Worm (Caenorhabditis elegans) whole organism, young adult: ENCODE results near the gene egli-1.

Experiments
- B0336.3 ChIP-seq: fragments of 200-800 bp; sonication (Bioruptor generic); IDR thresholded peaks from 2 replicates; pipeline ENCODE4 v1.3.6; 2022; ENCODE audit warnings: missing genetic modification characterization, missing compliant biosample characterization
- F10E7.11 ChIP-seq: sonication (generic microtip); optimal IDR thresholded peaks from 2 replicates; lab custom pipeline; 2017; ENCODE audit warnings: mild to moderate bottlenecking, missing genetic modification characterization, moderate library complexity, missing compliant biosample characterization
- F33H1.4 ChIP-seq: fragments of 200-800 bp; sonication (Bioruptor generic); IDR thresholded peaks from 2 replicates; pipeline ENCODE4 v1.3.6; 2022; ENCODE audit warnings: missing genetic modification reagents, missing genetic modification characterization, missing compliant biosample characterization
- F49E8.2 ChIP-seq: sonication (generic microtip); optimal IDR thresholded peaks from 3 replicates; lab custom pipeline; 2017; ENCODE audit warnings: missing genetic modification characterization, mild to moderate bottlenecking, missing compliant biosample characterization, antibody characterized with exemption, moderate library complexity; ENCODE audit not compliant: insufficient read depth
- F55B11.4 ChIP-seq: sonication (generic microtip); optimal IDR thresholded peaks from 2 replicates; lab custom pipeline; 2016; ENCODE audit warnings: missing compliant biosample characterization, missing genetic modification characterization, borderline replicate concordance; ENCODE audit not compliant: insufficient read depth
- K11D2.4 ChIP-seq: fragments of 200-800 bp; sonication (Bioruptor generic); IDR thresholded peaks from 2 replicates; pipeline ENCODE4 v1.3.6; 2022; ENCODE audit warnings: missing genetic modification reagents, missing genetic modification characterization, missing compliant biosample characterization
- T07F8.4 ChIP-seq: sonication (generic microtip); optimal IDR thresholded peaks from 2 replicates; lab custom pipeline; 2016; ENCODE audit warnings: mild to moderate bottlenecking, missing genetic modification characterization, moderate library complexity, missing compliant biosample characterization
- Y56A3A.18 ChIP-seq: fragments of 200-800 bp; sonication (Bioruptor generic); IDR thresholded peaks from 2 replicates; pipeline ENCODE4 v1.3.6; 2022; ENCODE audit warnings: missing genetic modification reagents, missing genetic modification characterization, missing compliant biosample characterization
- aptf-3 ChIP-seq: fragments of 200-800 bp; sonication (Bioruptor generic); IDR thresholded peaks from 2 replicates; pipeline ENCODE4 v1.3.6; 2022; ENCODE audit warnings: missing genetic modification characterization, missing compliant biosample characterization
- attf-6 ChIP-seq: fragments of 200-800 bp; sonication (Bioruptor generic); IDR thresholded peaks from 2 replicates; pipeline ENCODE4 v1.3.6; 2022; ENCODE audit warnings: missing genetic modification reagents, missing genetic modification characterization, missing compliant biosample characterization
- bed-1 ChIP-seq: fragments of 200-800 bp; sonication (Bioruptor generic); IDR thresholded peaks from 2 replicates; pipeline ENCODE4 v1.3.6; 2022; ENCODE audit warnings: missing genetic modification reagents, missing genetic modification characterization, missing compliant biosample characterization
- bed-2 ChIP-seq: fragments of 200-800 bp; sonication (Bioruptor generic); IDR thresholded peaks from 2 replicates; pipeline ENCODE4 v1.3.6; 2022; ENCODE audit warnings: missing genetic modification reagents, missing genetic modification characterization, missing compliant biosample characterization
- cebp-2 ChIP-seq: fragments of 200-800 bp; sonication (Bioruptor generic); IDR thresholded peaks from 2 replicates; pipeline ENCODE4 v1.3.6; 2022; ENCODE audit warnings: missing genetic modification characterization, missing compliant biosample characterization
- ceh-100 ChIP-seq: fragments of 200-800 bp; sonication (Bioruptor generic); IDR thresholded peaks from 2 replicates; pipeline ENCODE4 v1.3.6; 2022; ENCODE audit warnings: missing genetic modification reagents, missing genetic modification characterization, missing compliant biosample characterization
- ceh-58 ChIP-seq: fragments of 200-800 bp; sonication (Bioruptor generic); IDR thresholded peaks from 2 replicates; pipeline ENCODE4 v1.3.6; 2022; ENCODE audit warnings: missing genetic modification characterization, missing compliant biosample characterization
- ceh-91 ChIP-seq: fragments of 200-800 bp; sonication (Bioruptor generic); IDR thresholded peaks from 2 replicates; pipeline ENCODE4 v1.3.6; 2022; ENCODE audit warnings: missing genetic modification reagents, missing genetic modification characterization, missing compliant biosample characterization
- chd-7 ChIP-seq: sonication (generic microtip); optimal IDR thresholded peaks from 2 replicates; lab custom pipeline; 2016; ENCODE audit warnings: mild to moderate bottlenecking, missing genetic modification characterization, moderate library complexity, missing compliant biosample characterization
- die-1 ChIP-seq: sonication (generic microtip); optimal IDR thresholded peaks from 2 replicates; lab custom pipeline; 2016; ENCODE audit warnings: missing genotype, mild to moderate bottlenecking, missing genetic modification characterization, missing compliant biosample characterization
- dpl-1 ChIP-seq: fragments of 150-350 bp; optimal IDR thresholded peaks from 2 replicates; lab custom pipeline; 2014; ENCODE audit warnings: missing biosample characterization, missing genetic modification reagents, missing genetic modification characterization
- efl-1 ChIP-seq: fragments of 150-350 bp; optimal IDR thresholded peaks from 2 replicates; lab custom pipeline; 2014; ENCODE audit warnings: missing biosample characterization, missing genetic modification reagents, missing genetic modification characterization
- egrh-3 ChIP-seq: fragments of 200-800 bp; sonication (Bioruptor generic); IDR thresholded peaks from 2 replicates; pipeline ENCODE4 v1.3.6; 2022; ENCODE audit warnings: missing genetic modification reagents, missing genetic modification characterization, missing compliant biosample characterization
- ekl-4 ChIP-seq: fragments of 200-800 bp; sonication (Bioruptor generic); IDR thresholded peaks from 2 replicates; pipeline ENCODE4 v1.3.6; 2022; ENCODE audit warnings: missing genetic modification reagents, missing genetic modification characterization, missing compliant biosample characterization
- hlh-26 ChIP-seq: fragments of 200-800 bp; sonication (Bioruptor generic); conservative IDR thresholded peaks from 2 replicates; pipeline ENCODE4 v1.3.6; 2022; ENCODE audit warnings: missing genetic modification reagents, missing genetic modification characterization, missing compliant biosample characterization
- hmg-1.2 ChIP-seq: fragments of 200-800 bp; sonication (Bioruptor generic); IDR thresholded peaks from 2 replicates; pipeline ENCODE4 v1.3.6; 2022; ENCODE audit warnings: missing genetic modification reagents, missing genetic modification characterization, missing compliant biosample characterization
- hmg-20 ChIP-seq: fragments of 200-800 bp; sonication (Bioruptor generic); IDR thresholded peaks from 2 replicates; pipeline ENCODE4 v1.3.6; 2022; ENCODE audit warnings: missing genetic modification reagents, missing genetic modification characterization, missing compliant biosample characterization
- lin-26 ChIP-seq: fragments of 200-800 bp; sonication (Bioruptor generic); IDR thresholded peaks from 2 replicates; pipeline ENCODE4 v1.3.6; 2022; ENCODE audit warnings: missing genetic modification reagents, missing genetic modification characterization, missing compliant biosample characterization
- lir-1 ChIP-seq: fragments of 200-800 bp; sonication (Bioruptor generic); conservative IDR thresholded peaks from 2 replicates; pipeline ENCODE4 v1.3.6; 2022; ENCODE audit warnings: missing genetic modification reagents, missing genetic modification characterization, missing compliant biosample characterization
- lsy-27 ChIP-seq: sonication (generic microtip); optimal IDR thresholded peaks from 2 replicates; lab custom pipeline; 2017; ENCODE audit warnings: missing genetic modification characterization, mild to moderate bottlenecking, missing compliant biosample characterization, antibody characterized with exemption, missing genotype, borderline replicate concordance; ENCODE audit not compliant: insufficient read depth
- madf-10 ChIP-seq: sonication (generic microtip); optimal IDR thresholded peaks from 2 replicates; lab custom pipeline; 2016; ENCODE audit warnings: mild to moderate bottlenecking, missing genetic modification characterization, missing compliant biosample characterization
- madf-3 ChIP-seq: fragments of 200-800 bp; sonication (Bioruptor generic); IDR thresholded peaks from 2 replicates; pipeline ENCODE4 v1.3.6; 2022; ENCODE audit warnings: missing genetic modification reagents, missing genetic modification characterization, missing compliant biosample characterization
- madf-6 ChIP-seq: fragments of 200-800 bp; sonication (Bioruptor generic); IDR thresholded peaks from 2 replicates; pipeline ENCODE4 v1.3.6; 2022; ENCODE audit warnings: missing genetic modification reagents, missing genetic modification characterization, missing compliant biosample characterization
- madf-8 ChIP-seq: fragments of 200-800 bp; sonication (Bioruptor generic); conservative IDR thresholded peaks from 2 replicates; pipeline ENCODE4 v1.3.6; 2022; ENCODE audit warnings: missing genetic modification reagents, missing genetic modification characterization, missing compliant biosample characterization
- mes-4 ChIP-seq: sonication (generic microtip); optimal IDR thresholded peaks from 2 replicates; lab custom pipeline; 2016; ENCODE audit warnings: missing genotype, missing genetic modification characterization, missing compliant biosample characterization
- nfyb-1 ChIP-seq: fragments of 200-800 bp; sonication (Bioruptor generic); IDR thresholded peaks from 2 replicates; pipeline ENCODE4 v1.3.6; 2022; ENCODE audit warnings: missing genetic modification reagents, missing genetic modification characterization, missing compliant biosample characterization
- nhr-27 ChIP-seq: fragments of 200-800 bp; sonication (Bioruptor generic); optimal IDR thresholded peaks from 2 replicates; lab custom pipeline; 2018; ENCODE audit warnings: mild to moderate bottlenecking, missing genetic modification characterization, moderate library complexity, missing compliant biosample characterization
- rcor-1 ChIP-seq: fragments of 200-800 bp; sonication (Bioruptor generic); IDR thresholded peaks from 2 replicates; pipeline ENCODE4 v1.3.6; 2022; ENCODE audit warnings: missing genetic modification reagents, missing genetic modification characterization, missing compliant biosample characterization
- sptf-2 ChIP-seq: fragments of 200-800 bp; sonication (Bioruptor generic); optimal IDR thresholded peaks from 2 replicates; lab custom pipeline; 2018; ENCODE audit warnings: mild to moderate bottlenecking, missing genetic modification characterization, missing compliant biosample characterization
- tbx-9 ChIP-seq: sonication (generic microtip); optimal IDR thresholded peaks from 2 replicates; lab custom pipeline; 2016; ENCODE audit warnings: borderline replicate concordance, missing genetic modification characterization, inconsistent platforms, missing compliant biosample characterization
- xnd-1 ChIP-seq: sonication (generic microtip); optimal IDR thresholded peaks from 2 replicates; lab custom pipeline; 2016; ENCODE audit warnings: missing genotype, missing genetic modification reagents, missing genetic modification characterization, missing compliant biosample characterization
- ztf-25 ChIP-seq: fragments of 200-800 bp; sonication (Bioruptor generic); IDR thresholded peaks from 2 replicates; pipeline ENCODE4 v1.3.6; 2022; ENCODE audit warnings: missing genetic modification reagents, missing genetic modification characterization, missing compliant biosample characterization
- ztf-3 ChIP-seq: fragments of 200-800 bp; sonication (Bioruptor generic); optimal IDR thresholded peaks from 2 replicates; lab custom pipeline; 2018; ENCODE audit warnings: mild to moderate bottlenecking, missing genetic modification characterization, missing compliant biosample characterization

Gene egli-1

DNA sequence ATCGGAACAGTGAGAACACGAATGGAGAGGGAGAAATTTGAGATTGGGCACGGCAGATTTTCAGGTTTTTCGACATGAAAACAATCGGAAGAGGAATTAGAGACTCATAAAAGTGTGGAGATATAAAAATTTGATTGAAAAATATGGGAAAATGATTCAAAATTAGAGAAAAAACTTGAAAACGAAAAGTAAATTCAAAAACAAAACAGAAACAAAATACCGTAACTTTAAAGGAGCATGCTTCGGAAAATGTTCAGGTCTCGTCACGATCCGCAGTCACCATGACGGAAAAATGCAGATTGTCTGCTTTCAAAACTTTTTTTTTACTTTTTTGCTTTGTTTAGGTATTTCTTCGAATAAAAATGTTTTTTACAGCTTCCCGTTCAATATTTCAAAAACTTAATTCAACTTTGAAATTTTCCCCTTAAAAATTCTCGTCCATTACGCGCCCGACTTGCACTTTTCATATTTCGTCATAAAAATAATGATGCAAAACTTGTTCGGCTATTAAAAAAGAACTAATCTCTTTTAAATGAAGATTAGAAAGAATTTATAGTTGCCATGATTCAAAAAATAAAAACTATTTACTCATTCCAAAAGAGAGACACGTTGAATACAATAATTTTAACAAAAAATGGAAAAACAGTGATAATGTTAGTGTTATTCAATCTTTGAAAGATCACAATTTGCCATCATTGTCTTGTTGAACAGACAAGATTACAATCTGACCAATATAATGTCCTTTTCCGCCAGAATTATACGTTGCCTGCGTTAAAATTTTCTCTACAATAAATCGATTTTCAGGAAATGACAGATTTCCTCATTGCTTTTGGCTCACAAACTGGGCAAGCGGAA is 38.4 kb upstream of the egli-1 start, which contains the start of gene mtrr-1 (continued):
- TF ChIP-seq F49E8.2 (peak; percentile 46), hmg-1.2 (GFP tag; lab: Robert Waterston, UW) (no peak), madf-3 (GFP tag; lab: Robert Waterston, UW) (peak; percentile 57; the same call in 1 of the 2 replicates), lin-26 (GFP tag; lab: Robert Waterston, UW) (peak; percentile 49), K11D2.4 (GFP tag; lab: Robert Waterston, UW) (no peak), T07F8.4 (tag; lab: Kevin White, UChicago) (no peak), F55B11.4 (tag; lab: Kevin White, UChicago) (no peak), die-1 (no peak), ceh-100 (GFP tag; lab: Robert Waterston, UW) (no peak), sptf-2 (GFP tag; lab: Kevin White, UChicago) (no peak), xnd-1 (tag; lab: Kevin White, UChicago) (peak; percentile 62), B0336.3 (GFP tag; lab: Robert Waterston, UW) (no peak), Y56A3A.18 (no peak), cebp-2 (GFP tag; lab: Robert Waterston, UW) (no peak), ekl-4 (0 out of 2 replicates have a peak, but pooled peaks have one; percentile 18), tbx-9 (tag; lab: Kevin White, UChicago) (no peak), ztf-3 (GFP tag; lab: Kevin White, UChicago) (no peak), nhr-27 (no peak), mes-4 (tag; lab: Kevin White, UChicago) (no peak), aptf-3 (GFP tag; lab: Robert Waterston, UW) (no peak), hlh-26 (no peak), ztf-25 (GFP tag; lab: Robert Waterston, UW) (no peak), rcor-1 (GFP tag; lab: Robert Waterston, UW) (no peak), hmg-20 (no peak), ceh-58 (GFP tag; lab: Robert Waterston, UW) (no peak), nfyb-1 (no peak), bed-1 (GFP tag; lab: Robert Waterston, UW) (no peak), chd-7 (no peak), lsy-27 (tag; lab: Kevin White, UChicago) (no peak), F10E7.11 (tag; lab: Kevin White, UChicago) (no peak), lir-1 (GFP tag; lab: Robert Waterston, UW) (peak; percentile 5; the same call in 1 of the 2 replicates), attf-6 (GFP tag; lab: Robert Waterston, UW) (no peak)

DNA sequence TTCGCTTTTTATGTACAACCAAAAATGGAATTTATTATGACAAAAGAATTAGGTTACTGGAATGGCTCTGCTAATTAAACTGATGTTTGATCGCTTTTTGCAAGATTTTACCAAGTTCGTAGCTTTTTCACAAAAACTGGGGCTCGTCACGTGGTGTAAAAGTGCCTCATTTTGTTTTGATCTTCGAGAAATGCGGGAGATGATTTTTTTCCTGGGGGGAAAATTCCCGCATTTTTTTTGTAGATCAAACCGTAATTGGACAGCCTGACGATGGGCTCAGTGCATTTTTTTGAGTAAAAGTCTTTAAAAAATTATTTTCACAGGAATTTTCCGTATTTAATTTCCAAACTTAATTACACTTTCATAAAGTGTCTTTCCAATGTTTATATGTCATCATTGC is 34.6 kb upstream of the egli-1 start:
- TF ChIP-seq bed-2 (GFP tag; lab: Robert Waterston, UW) (no peak), ceh-91 (GFP tag; lab: Robert Waterston, UW) (peak; percentile 29; the same call in 1 of the 2 replicates), madf-10 (tag; lab: Kevin White, UChicago) (no peak), xnd-1 (tag; lab: Kevin White, UChicago) (peak; percentile 70), dpl-1 (peak; percentile 1), madf-8 (GFP tag; lab: Robert Waterston, UW) (peak; percentile 55), ekl-4 (peak; percentile 26; the same call in 1 of the 2 replicates), efl-1 (GFP tag; lab: Kevin White, UChicago) (peak; percentile 73), madf-6 (peak; percentile 85), hmg-1.2 (GFP tag; lab: Robert Waterston, UW) (peak; percentile 23; the same call in 1 of the 2 replicates), egrh-3 (no peak), F33H1.4 (GFP tag; lab: Robert Waterston, UW) (peak; percentile 49)
